Worm (Caenorhabditis elegans) whole organism, late embryonic: ENCODE data around the gene F10B5.2.
A peak's percentile ranks its signal among the peaks of the same experiment; 100 is the strongest.

Experiments
- C08G9.2 ChIP-seq: sonication (generic microtip); optimal IDR thresholded peaks from 2 replicates; lab custom pipeline; 2016; ENCODE audit warnings: mild to moderate bottlenecking, missing genetic modification characterization, moderate library complexity, missing compliant biosample characterization
- F13H6.1 ChIP-seq: sonication (generic microtip); optimal IDR thresholded peaks from 2 replicates; lab custom pipeline; 2016; ENCODE audit warnings: missing genetic modification characterization, missing compliant biosample characterization
- K02D7.2 ChIP-seq: sonication (generic microtip); optimal IDR thresholded peaks from 2 replicates; lab custom pipeline; 2017; ENCODE audit warnings: mild to moderate bottlenecking, missing genetic modification characterization, missing compliant biosample characterization
- K09A11.1 ChIP-seq: sonication (generic microtip); optimal IDR thresholded peaks from 2 replicates; lab custom pipeline; 2017; ENCODE audit warnings: antibody characterized with exemption, mild to moderate bottlenecking, missing genetic modification characterization, missing compliant biosample characterization; ENCODE audit not compliant: insufficient read depth
- T23F11.4 ChIP-seq: fragments of 200-800 bp; sonication (Bioruptor generic); optimal IDR thresholded peaks from 2 replicates; lab custom pipeline; 2018; ENCODE audit warnings: mild to moderate bottlenecking, missing genetic modification characterization, missing compliant biosample characterization
- ahr-1 ChIP-seq: sonication (generic microtip); optimal IDR thresholded peaks from 2 replicates; lab custom pipeline; 2016; ENCODE audit warnings: missing genetic modification characterization, missing compliant biosample characterization
- ama-1 ChIP-seq: fragments of 150-350 bp; optimal IDR thresholded peaks from 2 replicates; lab custom pipeline; 2014
- ceh-14 ChIP-seq: sonication (generic microtip); optimal IDR thresholded peaks from 2 replicates; lab custom pipeline; 2016; ENCODE audit warnings: missing genotype, missing genetic modification characterization, missing compliant biosample characterization
- ceh-18 ChIP-seq: sonication (generic microtip); optimal IDR thresholded peaks from 2 replicates; lab custom pipeline; 2016; ENCODE audit warnings: missing genetic modification characterization, missing compliant biosample characterization
- ceh-19 ChIP-seq: fragments of 200-800 bp; sonication (Bioruptor generic); optimal IDR thresholded peaks from 2 replicates; lab custom pipeline; 2018; ENCODE audit warnings: mild to moderate bottlenecking, missing genetic modification characterization, missing compliant biosample characterization
- ceh-2 ChIP-seq: sonication (generic microtip); optimal IDR thresholded peaks from 2 replicates; lab custom pipeline; 2016; ENCODE audit warnings: missing genotype, missing genetic modification characterization, missing compliant biosample characterization
- ceh-31 ChIP-seq: sonication (generic microtip); optimal IDR thresholded peaks from 2 replicates; lab custom pipeline; 2016; ENCODE audit warnings: missing genetic modification characterization, missing compliant biosample characterization
- ceh-34 ChIP-seq: sonication (generic microtip); optimal IDR thresholded peaks from 2 replicates; lab custom pipeline; 2016; ENCODE audit warnings: mild to moderate bottlenecking, missing genetic modification characterization, missing compliant biosample characterization
- ceh-45 ChIP-seq: fragments of 200-800 bp; sonication (Bioruptor generic); IDR thresholded peaks from 2 replicates; pipeline ENCODE4 v1.3.6; 2022; ENCODE audit warnings: missing genetic modification reagents, missing genetic modification characterization, missing compliant biosample characterization
- ceh-6 ChIP-seq: fragments of 200-800 bp; sonication (Bioruptor generic); optimal IDR thresholded peaks from 2 replicates; lab custom pipeline; 2018; ENCODE audit warnings: mild to moderate bottlenecking, missing genetic modification characterization, missing compliant biosample characterization
- ceh-9 ChIP-seq: sonication (generic microtip); optimal IDR thresholded peaks from 2 replicates; lab custom pipeline; 2016; ENCODE audit warnings: mild to moderate bottlenecking, missing genetic modification characterization, inconsistent platforms, missing compliant biosample characterization
- che-1 ChIP-seq: sonication (generic microtip); optimal IDR thresholded peaks from 2 replicates; lab custom pipeline; 2016; ENCODE audit warnings: mild to moderate bottlenecking, missing genetic modification characterization, missing compliant biosample characterization
- dmd-4 ChIP-seq: sonication (generic microtip); optimal IDR thresholded peaks from 2 replicates; lab custom pipeline; 2016; ENCODE audit warnings: borderline replicate concordance, missing genetic modification characterization, missing compliant biosample characterization
- dve-1 ChIP-seq: sonication (generic microtip); optimal IDR thresholded peaks from 2 replicates; lab custom pipeline; 2017; ENCODE audit warnings: antibody characterized with exemption, mild to moderate bottlenecking, missing genetic modification characterization, missing compliant biosample characterization
- elt-2 ChIP-seq: sonication (generic microtip); optimal IDR thresholded peaks from 2 replicates; lab custom pipeline; 2016; ENCODE audit warnings: missing genetic modification reagents, missing genetic modification characterization, missing compliant biosample characterization
- elt-4 ChIP-seq: sonication (generic microtip); optimal IDR thresholded peaks from 2 replicates; lab custom pipeline; 2016; ENCODE audit warnings: missing genetic modification characterization, missing compliant biosample characterization
- ets-4 ChIP-seq: sonication (generic microtip); optimal IDR thresholded peaks from 2 replicates; lab custom pipeline; 2016; ENCODE audit warnings: missing genetic modification characterization, missing compliant biosample characterization
- fax-1 ChIP-seq: sonication (generic microtip); optimal IDR thresholded peaks from 2 replicates; lab custom pipeline; 2016; ENCODE audit warnings: missing genotype, missing genetic modification characterization, missing compliant biosample characterization
- gmeb-2 ChIP-seq: sonication (generic microtip); optimal IDR thresholded peaks from 2 replicates; lab custom pipeline; 2016; ENCODE audit warnings: missing genetic modification characterization, inconsistent platforms, missing compliant biosample characterization
- hlh-30 ChIP-seq: sonication (generic microtip); optimal IDR thresholded peaks from 2 replicates; lab custom pipeline; 2017; ENCODE audit warnings: antibody characterized with exemption, missing genetic modification characterization, missing compliant biosample characterization; ENCODE audit not compliant: insufficient read depth
- hlh-8 ChIP-seq: sonication (generic microtip); optimal IDR thresholded peaks from 2 replicates; lab custom pipeline; 2016; ENCODE audit warnings: missing genotype, missing genetic modification characterization, missing compliant biosample characterization
- lim-6 ChIP-seq: sonication (generic microtip); optimal IDR thresholded peaks from 2 replicates; lab custom pipeline; 2016; ENCODE audit warnings: missing genetic modification characterization, missing compliant biosample characterization
- lin-11 ChIP-seq: fragments of 200-800 bp; sonication (Bioruptor generic); optimal IDR thresholded peaks from 2 replicates; lab custom pipeline; 2018; ENCODE audit warnings: mild to moderate bottlenecking, missing genetic modification characterization, missing compliant biosample characterization
- madf-2 ChIP-seq: sonication (generic microtip); optimal IDR thresholded peaks from 2 replicates; lab custom pipeline; 2017; ENCODE audit warnings: missing genetic modification characterization, missing compliant biosample characterization
- mec-3 ChIP-seq: sonication (generic microtip); optimal IDR thresholded peaks from 2 replicates; lab custom pipeline; 2016; ENCODE audit warnings: borderline replicate concordance, missing genetic modification characterization, missing compliant biosample characterization
- nfya-1 ChIP-seq: sonication (generic microtip); optimal IDR thresholded peaks from 2 replicates; lab custom pipeline; 2017; ENCODE audit warnings: missing genetic modification characterization, mild to moderate bottlenecking, missing compliant biosample characterization, antibody characterized with exemption, moderate library complexity
- nhr-11 ChIP-seq: fragments of 150-350 bp; optimal IDR thresholded peaks from 2 replicates; lab custom pipeline; 2014; ENCODE audit warnings: missing biosample characterization, missing genetic modification characterization
- nhr-232 ChIP-seq: sonication (generic microtip); optimal IDR thresholded peaks from 2 replicates; lab custom pipeline; 2016; ENCODE audit warnings: missing genetic modification characterization, missing compliant biosample characterization
- pat-9 ChIP-seq: fragments of 200-800 bp; sonication (Bioruptor generic); optimal IDR thresholded peaks from 2 replicates; lab custom pipeline; 2018; ENCODE audit warnings: mild to moderate bottlenecking, missing genetic modification characterization, moderate library complexity, missing compliant biosample characterization
- pqm-1 ChIP-seq: sonication (generic microtip); optimal IDR thresholded peaks from 2 replicates; lab custom pipeline; 2016; ENCODE audit warnings: missing genetic modification characterization, missing compliant biosample characterization
- pros-1 ChIP-seq: fragments of 150-350 bp; optimal IDR thresholded peaks from 2 replicates; lab custom pipeline; 2014; ENCODE audit warnings: missing biosample characterization, missing genetic modification reagents, missing genetic modification characterization
- ref-2 ChIP-seq: sonication (generic microtip); optimal IDR thresholded peaks from 2 replicates; lab custom pipeline; 2016; ENCODE audit warnings: missing genetic modification characterization, missing compliant biosample characterization
- rnt-1 ChIP-seq: sonication (generic microtip); optimal IDR thresholded peaks from 2 replicates; lab custom pipeline; 2016; ENCODE audit warnings: missing genetic modification characterization, missing compliant biosample characterization
- sox-2 ChIP-seq: fragments of 200-800 bp; sonication (Bioruptor generic); IDR thresholded peaks from 2 replicates; pipeline ENCODE4 v1.3.6; 2022; ENCODE audit warnings: missing genetic modification reagents, missing genetic modification characterization, missing compliant biosample characterization
- syd-9 ChIP-seq: sonication (generic microtip); optimal IDR thresholded peaks from 2 replicates; lab custom pipeline; 2016; ENCODE audit warnings: mild to moderate bottlenecking, missing genetic modification characterization, moderate library complexity, missing compliant biosample characterization
- tbx-2 ChIP-seq: sonication (generic microtip); optimal IDR thresholded peaks from 2 replicates; lab custom pipeline; 2016; ENCODE audit warnings: missing genetic modification characterization, missing compliant biosample characterization
- tbx-7 ChIP-seq: sonication (generic microtip); optimal IDR thresholded peaks from 2 replicates; lab custom pipeline; 2016; ENCODE audit warnings: missing genotype, missing genetic modification characterization, missing compliant biosample characterization
- unc-3 ChIP-seq, 2 experiments: fragments of 200-800 bp in 1 of 2; sonication (Bioruptor generic) in 1 of 2; sonication (generic microtip) in 1 of 2; conservative IDR thresholded peaks in 1 of 2; optimal IDR thresholded peaks in 1 of 2; 2 replicates each; pipeline versions ENCODE4 v1.3.6 to Lab custom; 2016 to 2022; ENCODE audit warnings: missing compliant biosample characterization in 2 of 2, missing genetic modification characterization in 2 of 2, missing genetic modification reagents in 1 of 2
- unc-42 ChIP-seq: sonication (generic microtip); optimal IDR thresholded peaks from 2 replicates; lab custom pipeline; 2016; ENCODE audit warnings: missing genotype, missing genetic modification characterization, missing compliant biosample characterization
- zip-5 ChIP-seq: sonication (generic microtip); optimal IDR thresholded peaks from 2 replicates; lab custom pipeline; 2016; ENCODE audit warnings: missing genetic modification characterization, missing compliant biosample characterization
- ztf-16 ChIP-seq: sonication (generic microtip); optimal IDR thresholded peaks from 2 replicates; lab custom pipeline; 2017; ENCODE audit warnings: missing genetic modification characterization, missing compliant biosample characterization

The F10B5.2 gene

DNA sequence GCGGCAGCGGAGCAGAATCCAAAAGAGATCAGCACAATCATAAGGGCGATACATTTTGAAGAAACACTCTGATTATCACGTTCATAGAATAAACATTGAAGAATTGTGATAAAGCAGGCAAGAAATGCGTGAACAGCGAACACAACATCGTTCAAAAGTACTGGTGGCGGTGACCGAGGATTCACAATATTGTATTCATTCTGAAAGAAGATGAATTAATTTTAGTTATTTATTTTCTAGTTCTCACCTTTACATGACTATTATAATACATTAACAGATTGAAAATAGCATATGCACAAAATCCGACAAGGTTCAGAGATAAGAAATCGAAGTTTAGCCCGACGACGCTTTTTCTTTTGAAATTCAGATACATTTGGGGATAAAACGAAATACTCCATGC is 8.6 kb upstream of the F10B5.2 start:
- TF ChIP-seq syd-9 (no peak), ceh-9 (tag; lab: Kevin White, UChicago) (no peak), K09A11.1 (tag; lab: Kevin White, UChicago) (no peak), sox-2 (GFP tag; lab: Robert Waterston, UW) (no peak), K02D7.2 (tag; lab: Kevin White, UChicago) (no peak), ceh-6 (GFP tag; lab: Kevin White, UChicago) (no peak), ama-1 (no peak), madf-2 (tag; lab: Kevin White, UChicago) (no peak), ceh-19 (GFP tag; lab: Kevin White, UChicago) (no peak), ceh-45 (GFP tag; lab: Robert Waterston, UW) (no peak), pros-1 (no peak), ceh-34 (tag; lab: Kevin White, UChicago) (no peak), lin-11 (tag; lab: Kevin White, UChicago) (no peak), elt-4 (tag; lab: Kevin White, UChicago) (no peak), ceh-14 (no peak), ahr-1 (tag; lab: Kevin White, UChicago) (no peak), dmd-4 (tag; lab: Kevin White, UChicago) (no peak)
- TF ChIP-seq, all 69 proteins: peak for 0

DNA sequence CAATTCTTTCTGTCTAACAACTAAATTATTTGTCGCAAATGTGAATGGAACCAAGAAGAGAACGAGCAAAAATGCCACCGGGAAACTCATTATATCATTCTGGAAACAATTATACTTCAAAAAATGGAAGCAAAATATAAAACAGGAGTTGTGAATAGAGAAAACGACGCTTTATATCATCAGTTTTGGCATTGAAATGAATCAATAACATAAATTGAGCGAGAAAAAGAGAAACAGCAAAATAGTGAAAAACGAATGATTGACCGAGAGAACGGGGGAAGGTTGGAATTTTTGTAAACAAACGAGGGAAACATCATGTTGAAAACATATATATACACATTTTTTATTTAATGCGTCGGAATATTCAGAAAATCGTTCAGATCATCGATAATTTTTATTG is 7.7 kb upstream of the F10B5.2 start, which contains the start of gene ctns-1:
Gene ctns-1 (minus strand): TSS at position 101 of the 400 bp plus-strand sequence.
- TF ChIP-seq ceh-19 (GFP tag; lab: Kevin White, UChicago) (no peak), dmd-4 (tag; lab: Kevin White, UChicago) (no peak), pat-9 (tag; lab: Kevin White, UChicago) (no peak), syd-9 (no peak), K02D7.2 (tag; lab: Kevin White, UChicago) (no peak), nhr-232 (tag; lab: Kevin White, UChicago) (no peak), ceh-6 (GFP tag; lab: Kevin White, UChicago) (no peak), hlh-30 (tag; lab: Kevin White, UChicago) (no peak), elt-2 (tag; lab: Kevin White, UChicago) (no peak), che-1 (no peak), nfya-1 (no peak), dve-1 (tag; lab: Kevin White, UChicago) (no peak), zip-5 (tag; lab: Kevin White, UChicago) (no peak), lin-11 (tag; lab: Kevin White, UChicago) (no peak), F13H6.1 (tag; lab: Kevin White, UChicago) (no peak)
- TF ChIP-seq, all 69 proteins: peak for 0

DNA sequence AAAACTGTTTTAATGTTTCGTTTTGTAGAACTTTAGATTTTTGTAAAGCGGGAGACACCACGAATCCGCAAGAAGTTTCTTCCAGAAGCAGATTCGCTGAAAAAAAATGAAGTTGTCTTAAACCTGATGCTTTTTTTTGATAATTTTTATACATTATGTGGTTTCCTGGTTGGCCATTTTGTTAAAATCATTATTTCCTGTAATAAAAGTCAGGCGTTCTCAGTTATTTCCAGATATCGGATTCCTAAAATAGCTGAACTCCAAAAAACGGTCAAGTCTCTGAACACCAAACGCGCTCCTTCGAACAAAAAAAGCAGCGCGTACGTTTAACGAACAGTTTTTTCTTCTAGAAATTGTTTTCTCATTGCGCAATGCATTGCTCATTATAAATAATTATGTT is 7.2 kb upstream of the F10B5.2 start:
- peak; percentile 72 for TF ChIP-seq ceh-14
- TF ChIP-seq pqm-1 (tag; lab: Kevin White, UChicago), result peak; percentile 68
- peak; percentile 93 for TF ChIP-seq ceh-31 (tag; lab: Kevin White, UChicago)
- peak; percentile 76 for TF ChIP-seq ets-4 (tag; lab: Kevin White, UChicago)
- peak; percentile 87 for TF ChIP-seq tbx-2 (tag; lab: Kevin White, UChicago)
- TF ChIP-seq ceh-2 (tag; lab: Kevin White, UChicago), result peak; percentile 81
- no peak for TF ChIP-seq T23F11.4 (GFP tag; lab: Kevin White, UChicago)
- TF ChIP-seq hlh-8, result peak; percentile 46
- TF ChIP-seq C08G9.2, result peak; percentile 86
- peak; percentile 59 for TF ChIP-seq elt-2 (tag; lab: Kevin White, UChicago)
- TF ChIP-seq rnt-1, result peak; percentile 64
- TF ChIP-seq elt-4 (tag; lab: Kevin White, UChicago), result no peak
- TF ChIP-seq ceh-18 (tag; lab: Kevin White, UChicago), result no peak
- peak; percentile 83 for TF ChIP-seq fax-1 (tag; lab: Kevin White, UChicago)
- peak; percentile 19 for TF ChIP-seq ceh-34 (tag; lab: Kevin White, UChicago)
- TF ChIP-seq F13H6.1 (tag; lab: Kevin White, UChicago), result peak; percentile 66
- no peak for TF ChIP-seq nhr-11
- TF ChIP-seq zip-5 (tag; lab: Kevin White, UChicago), result peak; percentile 92
- TF ChIP-seq gmeb-2, result no peak
- TF ChIP-seq ztf-16 (tag; lab: Kevin White, UChicago), result peak; percentile 28
- no peak for TF ChIP-seq hlh-30 (tag; lab: Kevin White, UChicago)
- TF ChIP-seq unc-42 (tag; lab: Kevin White, UChicago), result peak; percentile 42
- no peak for TF ChIP-seq ceh-9 (tag; lab: Kevin White, UChicago)
- TF ChIP-seq ref-2 (tag; lab: Kevin White, UChicago), result peak; percentile 65
- no peak for TF ChIP-seq ceh-45 (GFP tag; lab: Robert Waterston, UW)
- no peak for TF ChIP-seq madf-2 (tag; lab: Kevin White, UChicago)
- TF ChIP-seq lim-6 (tag; lab: Kevin White, UChicago), result peak; percentile 79
- peak; percentile 77 for TF ChIP-seq tbx-7 (tag; lab: Kevin White, UChicago)
- peak; percentile 71 for TF ChIP-seq mec-3
- peak; percentile 64 for TF ChIP-seq ahr-1 (tag; lab: Kevin White, UChicago)
- TF ChIP-seq unc-3 (GFP tag; conservative IDR thresholded peaks at IDR 0.05; lab: Robert Waterston, UW), result no peak
- peak; percentile 28 for TF ChIP-seq unc-3 (tag; optimal IDR thresholded peaks at IDR 0.05; lab: Kevin White, UChicago)
- TF ChIP-seq, all 69 proteins: peak for 22
